Worm (Caenorhabditis elegans): Measurements from ENCODE around the gene F18A1.7.

- no peak for TF ChIP-seq ceh-82 (tag; optimal IDR thresholded peaks at IDR 0.05)
- no peak for TF ChIP-seq lin-39 (tag; optimal IDR thresholded peaks at IDR 0.05)
- no peak for TF ChIP-seq unc-62 (GFP tag; optimal IDR thresholded peaks at IDR 0.05)
- TF ChIP-seq alr-1 (tag; optimal IDR thresholded peaks at IDR 0.05; ENCODE audit: borderline replicate concordance), result no peak
- TF ChIP-seq lsy-2 (tag; optimal IDR thresholded peaks at IDR 0.05), result no peak
- TF ChIP-seq snpc-4 (tag; optimal IDR thresholded peaks at IDR 0.05), result no peak
- TF ChIP-seq lir-3 (tag; optimal IDR thresholded peaks at IDR 0.05; ENCODE audit: poor library complexity), result no peak
- TF ChIP-seq elt-2 (tag; optimal IDR thresholded peaks at IDR 0.05), result peak; percentile 17
- TF ChIP-seq aly-2 (tag; optimal IDR thresholded peaks at IDR 0.05), result no peak
- TF ChIP-seq pqm-1 (tag; optimal IDR thresholded peaks at IDR 0.05), result no peak
- TF ChIP-seq nhr-11 (tag; optimal IDR thresholded peaks at IDR 0.05), result no peak
- TF ChIP-seq egl-27 (tag; optimal IDR thresholded peaks at IDR 0.05), result no peak
- no peak for TF ChIP-seq lin-15B (tag; optimal IDR thresholded peaks at IDR 0.05)
Measured at ce11 chrII:7705152-7705551, 41.6 kb upstream of the F18A1.7 start, which contains the start of gene B0495.7.

Measured in whole organism, L1 larva.